Worm (Caenorhabditis elegans) whole organism, L4 larva: ENCODE data around the gene bus-1.

ENCODE experiments used
- F37D6.2 ChIP-seq: sonication (generic microtip); optimal IDR thresholded peaks from 2 replicates; lab custom pipeline; 2016; ENCODE audit warnings: mild to moderate bottlenecking, missing genetic modification characterization, missing compliant biosample characterization
- F44E2.7 ChIP-seq: fragments of 200-800 bp; sonication (Bioruptor generic); IDR thresholded peaks from 2 replicates; pipeline ENCODE4 v2.1.2; 2022; ENCODE audit warnings: missing genetic modification characterization, missing compliant biosample characterization
- ZK546.5 ChIP-seq, 2 experiments: sonication (generic microtip); optimal IDR thresholded peaks; 2 replicates each; lab custom pipeline; 2017; ENCODE audit warnings: missing biosample characterization in 2 of 2, missing genetic modification characterization in 2 of 2
- aha-1 ChIP-seq: fragments of 150-350 bp; peaks from one replicate; lab custom pipeline; 2014; ENCODE audit warnings: missing biosample characterization, missing genetic modification characterization
- attf-4 ChIP-seq: sonication (generic microtip); optimal IDR thresholded peaks from 3 replicates; lab custom pipeline; 2017; ENCODE audit warnings: missing biosample characterization, missing genetic modification characterization
- cey-2 ChIP-seq: sonication (generic microtip); optimal IDR thresholded peaks from 3 replicates; lab custom pipeline; 2017; ENCODE audit warnings: missing genetic modification characterization, mild to moderate bottlenecking, missing compliant biosample characterization, antibody characterized with exemption, borderline replicate concordance; ENCODE audit not compliant: insufficient read depth
- daf-16 ChIP-seq, 3 experiments: sonication (generic microtip); optimal IDR thresholded peaks; 2 replicates each; lab custom pipeline; 2016 to 2017; ENCODE audit warnings: missing genetic modification characterization in 3 of 3, missing genetic modification reagents in 3 of 3, mild to moderate bottlenecking in 2 of 3, missing compliant biosample characterization in 2 of 3, missing biosample characterization in 1 of 3, moderate library complexity in 1 of 3
- daf-19 ChIP-seq: fragments of 200-800 bp; sonication (Bioruptor generic); conservative IDR thresholded peaks from 2 replicates; pipeline ENCODE4 v1.3.6; 2022; ENCODE audit warnings: missing genetic modification characterization, missing compliant biosample characterization
- hlh-30 ChIP-seq: sonication (generic microtip); optimal IDR thresholded peaks from 2 replicates; lab custom pipeline; 2017; ENCODE audit warnings: antibody characterized with exemption, mild to moderate bottlenecking, missing genetic modification characterization, missing compliant biosample characterization; ENCODE audit not compliant: insufficient read depth
- hmg-1.1 ChIP-seq: fragments of 200-800 bp; sonication (Bioruptor generic); IDR thresholded peaks from 2 replicates; pipeline ENCODE4 v1.3.6; 2022; ENCODE audit warnings: missing genetic modification reagents, missing genetic modification characterization, missing compliant biosample characterization
- lin-1 ChIP-seq: fragments of 200-800 bp; sonication (Bioruptor generic); IDR thresholded peaks from 2 replicates; pipeline ENCODE4 v1.3.6; 2022; ENCODE audit warnings: missing genetic modification reagents, missing genetic modification characterization, missing compliant biosample characterization
- lin-15B ChIP-seq: fragments of 150-350 bp; sonication (generic microtip); optimal IDR thresholded peaks from 3 replicates; lab custom pipeline; 2014; ENCODE audit warnings: missing biosample characterization, missing genetic modification characterization
- lsy-2 ChIP-seq, 2 experiments: fragments of 150-350 bp in 1 of 2; sonication (generic microtip) in 1 of 2; optimal IDR thresholded peaks; 2 replicates each; lab custom pipeline; 2014 to 2017; ENCODE audit warnings: missing biosample characterization in 2 of 2, missing genetic modification characterization in 2 of 2
- madf-9 ChIP-seq: fragments of 200-800 bp; sonication (Bioruptor generic); conservative IDR thresholded peaks from 2 replicates; pipeline ENCODE4 v1.3.6; 2022; ENCODE audit warnings: missing genetic modification reagents, missing genetic modification characterization, missing compliant biosample characterization
- mxl-2 ChIP-seq: fragments of 200-800 bp; sonication (Bioruptor generic); conservative IDR thresholded peaks from 2 replicates; pipeline ENCODE4 v1.3.6; 2022; ENCODE audit warnings: missing genetic modification reagents, missing genetic modification characterization, missing compliant biosample characterization
- nhr-237 ChIP-seq: sonication (generic microtip); optimal IDR thresholded peaks from 2 replicates; lab custom pipeline; 2017; ENCODE audit warnings: missing biosample characterization, missing genetic modification characterization
- nhr-42 ChIP-seq: fragments of 200-800 bp; sonication (Bioruptor generic); IDR thresholded peaks from 2 replicates; pipeline ENCODE4 v1.3.6; 2022; ENCODE audit warnings: missing genetic modification characterization, missing compliant biosample characterization
- nhr-76 ChIP-seq: fragments of 150-350 bp; optimal IDR thresholded peaks from 2 replicates; lab custom pipeline; 2014; ENCODE audit warnings: missing biosample characterization, missing genetic modification characterization
- php-3 ChIP-seq: fragments of 200-800 bp; sonication (Bioruptor generic); IDR thresholded peaks from 2 replicates; pipeline ENCODE4 v1.3.6; 2022; ENCODE audit warnings: missing genetic modification reagents, missing genetic modification characterization, missing compliant biosample characterization
- pqm-1 ChIP-seq: sonication (generic microtip); optimal IDR thresholded peaks from 2 replicates; lab custom pipeline; 2017; ENCODE audit warnings: missing biosample characterization, missing genetic modification characterization
- saeg-2 ChIP-seq: fragments of 200-800 bp; sonication (Bioruptor generic); IDR thresholded peaks from 2 replicates; pipeline ENCODE4 v1.3.6; 2022; ENCODE audit warnings: missing genetic modification reagents, missing genetic modification characterization, missing compliant biosample characterization
- sdz-12 ChIP-seq: fragments of 200-800 bp; sonication (Bioruptor generic); optimal IDR thresholded peaks from 2 replicates; lab custom pipeline; 2018; ENCODE audit warnings: mild to moderate bottlenecking, missing genetic modification characterization, missing compliant biosample characterization
- set-16 ChIP-seq: fragments of 200-800 bp; sonication (Bioruptor generic); IDR thresholded peaks from 2 replicates; pipeline ENCODE4 v1.3.6; 2022; ENCODE audit warnings: missing genetic modification reagents, missing genetic modification characterization, missing compliant biosample characterization
- tra-1 ChIP-seq: fragments of 200-800 bp; sonication (Bioruptor generic); IDR thresholded peaks from 2 replicates; pipeline ENCODE4 v1.3.6; 2022; ENCODE audit warnings: missing genetic modification reagents, missing genetic modification characterization, missing compliant biosample characterization
- unc-62 ChIP-seq, 3 experiments: fragments of 150-350 bp in 1 of 3; sonication (generic microtip); optimal IDR thresholded peaks in 2 of 3; peaks in 1 of 3; 1 replicate in 1 of 3; 2 replicates in 2 of 3; lab custom pipeline; 2014 to 2017; ENCODE audit warnings: missing biosample characterization in 3 of 3, missing genetic modification characterization in 3 of 3, missing genetic modification reagents in 3 of 3, missing genotype in 1 of 3
- zip-11 ChIP-seq: fragments of 200-800 bp; sonication (Bioruptor generic); IDR thresholded peaks from 2 replicates; pipeline ENCODE4 v1.3.6; 2022; ENCODE audit warnings: missing genetic modification characterization, missing compliant biosample characterization
- ztf-11 ChIP-seq: fragments of 150-350 bp; optimal IDR thresholded peaks from 2 replicates; lab custom pipeline; 2014; ENCODE audit warnings: missing biosample characterization, missing genetic modification characterization

bus-1 gene

ce11 chrV:8991679-8992078 is 32.9 kb downstream of the bus-1 start, which contains the start of gene F59E11.6:
Gene F59E11.6, plus strand, starts transcription at chrV:8991789.
- TF ChIP-seq madf-9 = no peak
- peak; percentile 89 for TF ChIP-seq aha-1 (tag; lab: Kevin White, UChicago)

- no peak for TF ChIP-seq cey-2 (tag; lab: Kevin White, UChicago)
These were observed 34.4 kb downstream of the bus-1 start, which contains the start of gene F59E11.7 for ce11 chrV:8990194-8990649. Gene F59E11.7, plus strand, starts transcription at chrV:8990244.

ce11 chrV:8988104-8988503 is 36.5 kb downstream of the bus-1 start, which contains the start of gene str-87:
Gene str-87, minus strand, starts transcription at chrV:8988204.
- no peak for TF ChIP-seq nhr-42 (GFP tag; lab: Robert Waterston, UW)
- TF ChIP-seq hmg-1.1 (GFP tag; lab: Robert Waterston, UW) = no peak
- TF ChIP-seq F37D6.2 = no peak
- no peak for TF ChIP-seq nhr-237
- TF ChIP-seq ZK546.5 (tag; optimal IDR thresholded peaks at IDR 0.05; lab: Kevin White, UChicago) = no peak
- TF ChIP-seq tra-1 = no peak
- no peak for TF ChIP-seq ztf-11 (tag; lab: Kevin White, UChicago)
- no peak for TF ChIP-seq hlh-30 (tag; lab: Kevin White, UChicago)

- no peak for TF ChIP-seq cey-2 (tag; lab: Kevin White, UChicago)
These were observed 38.9 kb downstream of the bus-1 start, which contains the start of gene str-85 for ce11 chrV:8985740-8986139. Gene str-85, minus strand, starts transcription at chrV:8985840.

- TF ChIP-seq unc-62 (GFP tag; optimal IDR thresholded peaks at IDR 0.05 in 1 of 2; lab: Kevin White, UChicago) = peak in 1 of 2 experiments; percentile 3
- no peak for TF ChIP-seq unc-62 (tag; optimal IDR thresholded peaks at IDR 0.05; lab: Kevin White, UChicago)
- no peak for TF ChIP-seq set-16 (GFP tag; lab: Robert Waterston, UW)
- TF ChIP-seq, all 104 proteins: peak for 1
These were observed 39.8 kb downstream of the bus-1 start for ce11 chrV:8984783-8985182.

ce11 chrV:8983604-8984003 is 41.0 kb downstream of the bus-1 start, which contains the start of gene str-86:
Gene str-86, minus strand, starts transcription at chrV:8983704.
- TF ChIP-seq F44E2.7 (no peak), F37D6.2 (no peak)

- TF ChIP-seq daf-19 (GFP tag; lab: Robert Waterston, UW) (no peak), sdz-12 (GFP tag; lab: Kevin White, UChicago) (no peak), saeg-2 (no peak), attf-4 (tag; lab: Kevin White, UChicago) (no peak), nhr-76 (tag; lab: Kevin White, UChicago) (no peak), lin-15B (no peak)
These were observed 43.8 kb downstream of the bus-1 start, which contains the start of gene str-84 for ce11 chrV:8980845-8981244. Gene str-84, minus strand, starts transcription at chrV:8980945.

ce11 chrV:8977895-8978294 is 46.7 kb downstream of the bus-1 start:
- TF ChIP-seq lsy-2 (tag; optimal IDR thresholded peaks at IDR 0.05; lab: Kevin White, UChicago) (no peak), zip-11 (GFP tag; lab: Robert Waterston, UW) (no peak), php-3 (GFP tag; lab: Robert Waterston, UW) (0 out of 2 replicates have a peak, but pooled peaks have one; percentile 14), mxl-2 (GFP tag; lab: Robert Waterston, UW) (no peak), daf-19 (GFP tag; lab: Robert Waterston, UW) (no peak), pqm-1 (tag; lab: Kevin White, UChicago) (peak; percentile 46), lin-1 (GFP tag; lab: Robert Waterston, UW) (no peak), hmg-1.1 (GFP tag; lab: Robert Waterston, UW) (no peak), daf-16 (GFP tag; optimal IDR thresholded peaks at IDR 0.05; lab: Kevin White, UChicago) (no peak), daf-16 (tag; optimal IDR thresholded peaks at IDR 0.05; lab: Kevin White, UChicago) (peak; percentile 66)
